Fruit fly (Drosophila melanogaster) whole organism, embryonic: Measurements from ENCODE around the gene CG10353.

Source experiments
- B-H1 ChIP-seq: fragments of 200-800 bp; sonication (Bioruptor generic); IDR thresholded peaks from 3 replicates; pipeline ENCODE4 v1.3.6; 2022; ENCODE audit warnings: missing biosample characterization, missing genetic modification characterization
- BEAF-32 ChIP-seq: fragments of 200-800 bp; sonication (Bioruptor generic); optimal IDR thresholded peaks from 3 replicates; lab custom pipeline; 2017; ENCODE audit warnings: missing biosample characterization, missing genetic modification characterization, mild to moderate bottlenecking, moderate library complexity, missing genetic modification reagents
- CG12219 ChIP-seq: fragments of 200-800 bp; sonication (Bioruptor generic); optimal IDR thresholded peaks from 3 replicates; lab custom pipeline; 2018; ENCODE audit warnings: missing biosample characterization, mild to moderate bottlenecking, missing genetic modification characterization
- CG13296 ChIP-seq: fragments of 200-800 bp; sonication (Bioruptor generic); optimal IDR thresholded peaks from 3 replicates; lab custom pipeline; 2018; ENCODE audit warnings: missing biosample characterization, mild to moderate bottlenecking, missing genetic modification characterization
- CG14014 ChIP-seq: fragments of 200-800 bp; sonication (Bioruptor generic); IDR thresholded peaks from 2 replicates; pipeline ENCODE4 v1.3.6; 2022; ENCODE audit warnings: missing biosample characterization, missing genetic modification characterization
- CG14050 ChIP-seq: fragments of 200-800 bp; sonication (Bioruptor generic); IDR thresholded peaks from 3 replicates; pipeline ENCODE4 v1.3.6; 2022; ENCODE audit warnings: missing biosample characterization, missing genetic modification characterization
- CG14710 ChIP-seq: fragments of 200-800 bp; sonication (Bioruptor generic); optimal IDR thresholded peaks from 3 replicates; lab custom pipeline; 2019; ENCODE audit warnings: missing biosample characterization, mild to moderate bottlenecking, missing genetic modification characterization, moderate library complexity
- CG14965 ChIP-seq: fragments of 200-800 bp; sonication (Bioruptor generic); optimal IDR thresholded peaks from 2 replicates; lab custom pipeline; 2016; ENCODE audit warnings: missing biosample characterization, missing genetic modification characterization, borderline replicate concordance
- CG1529 ChIP-seq: fragments of 200-800 bp; sonication (Bioruptor generic); optimal IDR thresholded peaks from 3 replicates; lab custom pipeline; 2018; ENCODE audit warnings: missing biosample characterization, missing genetic modification characterization
- CG1603 ChIP-seq: fragments of 200-800 bp; sonication (Bioruptor generic); optimal IDR thresholded peaks from 2 replicates; lab custom pipeline; 2019; ENCODE audit warnings: missing biosample characterization, mild to moderate bottlenecking, missing genetic modification characterization, moderate library complexity
- CG17912 ChIP-seq: fragments of 200-800 bp; sonication (Bioruptor generic); optimal IDR thresholded peaks from 2 replicates; lab custom pipeline; 2018; ENCODE audit warnings: missing biosample characterization, mild to moderate bottlenecking, missing genetic modification characterization
- CG18764 ChIP-seq: fragments of 200-800 bp; sonication (Bioruptor generic); optimal IDR thresholded peaks from 3 replicates; lab custom pipeline; 2016; ENCODE audit warnings: missing biosample characterization, missing genetic modification characterization
- CG2889 ChIP-seq: fragments of 200-800 bp; sonication (Bioruptor generic); IDR thresholded peaks from 3 replicates; pipeline ENCODE4 v1.3.6; 2022; ENCODE audit warnings: missing biosample characterization, missing genetic modification characterization
- CG30020 ChIP-seq: fragments of 200-800 bp; optimal IDR thresholded peaks from 2 replicates; lab custom pipeline; 2019; ENCODE audit warnings: missing biosample characterization, mild to moderate bottlenecking, missing genetic modification characterization, moderate library complexity
- CG34224 ChIP-seq: fragments of 200-800 bp; sonication (Bioruptor generic); IDR thresholded peaks from 3 replicates; pipeline ENCODE4 v1.3.6; 2022; ENCODE audit warnings: missing biosample characterization, missing genetic modification characterization; ENCODE audit not compliant: partially characterized antibody
- CG3995 ChIP-seq: fragments of 200-800 bp; sonication (Bioruptor generic); optimal IDR thresholded peaks from 3 replicates; lab custom pipeline; 2016; ENCODE audit warnings: missing biosample characterization, missing genetic modification characterization
- CG4424 ChIP-seq: fragments of 200-800 bp; sonication (Bioruptor generic); optimal IDR thresholded peaks from 3 replicates; lab custom pipeline; 2016; ENCODE audit warnings: missing biosample characterization, missing genetic modification characterization
- CG4730 ChIP-seq: fragments of 200-800 bp; sonication (Bioruptor generic); IDR thresholded peaks from 2 replicates; pipeline ENCODE4 v1.3.6; 2022; ENCODE audit warnings: missing biosample characterization, missing genetic modification characterization
- CG7928 ChIP-seq: fragments of 200-800 bp; sonication (Bioruptor generic); optimal IDR thresholded peaks from 2 replicates; lab custom pipeline; 2017; ENCODE audit warnings: missing biosample characterization, mild to moderate bottlenecking, missing genetic modification characterization
- Chrac-16 ChIP-seq: fragments of 200-800 bp; sonication (Bioruptor generic); optimal IDR thresholded peaks from 3 replicates; lab custom pipeline; 2016; ENCODE audit warnings: missing biosample characterization, missing genetic modification characterization
- CoRest ChIP-seq: fragments of 200-800 bp; sonication (Bioruptor generic); optimal IDR thresholded peaks from 3 replicates; lab custom pipeline; 2018; ENCODE audit warnings: missing biosample characterization, mild to moderate bottlenecking, missing genetic modification characterization, moderate library complexity
- CrebB ChIP-seq: fragments of 200-800 bp; sonication (Bioruptor generic); optimal IDR thresholded peaks from 3 replicates; lab custom pipeline; 2018; ENCODE audit warnings: missing biosample characterization, mild to moderate bottlenecking, missing genetic modification characterization
- D19A ChIP-seq: fragments of 200-800 bp; optimal IDR thresholded peaks from 3 replicates; lab custom pipeline; 2019; ENCODE audit warnings: missing biosample characterization, mild to moderate bottlenecking, missing genetic modification characterization, moderate library complexity
- Doc2 ChIP-seq: fragments of 200-800 bp; sonication (Bioruptor generic); IDR thresholded peaks from 2 replicates; pipeline ENCODE4 v1.3.6; 2022; ENCODE audit warnings: missing biosample characterization, missing genetic modification characterization
- Doc3 ChIP-seq: fragments of 200-800 bp; sonication (Bioruptor generic); IDR thresholded peaks from 3 replicates; pipeline ENCODE4 v1.3.6; 2022; ENCODE audit warnings: missing biosample characterization, missing genetic modification characterization; ENCODE audit not compliant: partially characterized antibody
- H15 ChIP-seq: fragments of 200-800 bp; sonication (Bioruptor generic); IDR thresholded peaks from 3 replicates; pipeline ENCODE4 v1.3.6; 2022; ENCODE audit warnings: missing biosample characterization, missing genetic modification characterization
- HLH3B ChIP-seq: fragments of 200-800 bp; sonication (Bioruptor generic); IDR thresholded peaks from 2 replicates; pipeline ENCODE4 v1.3.6; 2022; ENCODE audit warnings: missing biosample characterization, missing genetic modification characterization
- HLH4C ChIP-seq: fragments of 200-800 bp; sonication (Bioruptor generic); IDR thresholded peaks from 3 replicates; pipeline ENCODE4 v1.3.6; 2022; ENCODE audit warnings: missing biosample characterization, missing genetic modification characterization; ENCODE audit not compliant: partially characterized antibody
- Hr39 ChIP-seq: fragments of >200 bp; optimal IDR thresholded peaks from 2 replicates; lab custom pipeline; 2017
- Hr51 ChIP-seq, 2 experiments: fragments of 200-800 bp; sonication (Bioruptor generic); optimal IDR thresholded peaks; 2 replicates in 1 of 2; 3 replicates in 1 of 2; lab custom pipeline; 2016 to 2018; ENCODE audit warnings: missing biosample characterization in 2 of 2, missing genetic modification characterization in 2 of 2, mild to moderate bottlenecking in 1 of 2, moderate library complexity in 1 of 2
- MTF-1 ChIP-seq: fragments of 200-800 bp; sonication (Bioruptor generic); optimal IDR thresholded peaks from 2 replicates; lab custom pipeline; 2018; ENCODE audit warnings: missing biosample characterization, mild to moderate bottlenecking, missing genetic modification characterization, borderline replicate concordance
- NC2α ChIP-seq: fragments of 200-800 bp; sonication (Bioruptor generic); optimal IDR thresholded peaks from 2 replicates; lab custom pipeline; 2016; ENCODE audit warnings: missing biosample characterization, missing genetic modification characterization
- PHDP ChIP-seq: fragments of 200-800 bp; sonication (Bioruptor generic); optimal IDR thresholded peaks from 3 replicates; lab custom pipeline; 2018; ENCODE audit warnings: missing biosample characterization, mild to moderate bottlenecking, missing genetic modification characterization, moderate library complexity
- Vsx1 ChIP-seq: fragments of 200-800 bp; sonication (Bioruptor generic); optimal IDR thresholded peaks from 2 replicates; lab custom pipeline; 2017; ENCODE audit warnings: missing biosample characterization, mild to moderate bottlenecking, missing genetic modification characterization, missing genetic modification reagents
- cas ChIP-seq: fragments of 200-800 bp; sonication (Bioruptor generic); IDR thresholded peaks from 2 replicates; pipeline ENCODE4 v1.3.6; 2022; ENCODE audit warnings: missing biosample characterization, missing genetic modification characterization
- gro ChIP-seq: fragments of 200-800 bp; sonication (Bioruptor generic); optimal IDR thresholded peaks from 2 replicates; lab custom pipeline; 2016; ENCODE audit warnings: missing biosample characterization, missing genetic modification characterization
- hkb ChIP-seq, 2 experiments: fragments of 200-800 bp in 1 of 2; fragments of >200 bp in 1 of 2; sonication (Bioruptor generic) in 1 of 2; IDR thresholded peaks in 1 of 2; optimal IDR thresholded peaks in 1 of 2; 2 replicates each; pipeline versions ENCODE4 v1.3.6 to Lab custom; 2017 to 2022; ENCODE audit warnings: missing biosample characterization in 1 of 2, missing genetic modification characterization in 1 of 2
- hth ChIP-seq: fragments of >200 bp; optimal IDR thresholded peaks from 2 replicates; lab custom pipeline; 2017; ENCODE audit warnings: inconsistent platforms
- jing ChIP-seq: fragments of 200-800 bp; sonication (Bioruptor generic); optimal IDR thresholded peaks from 2 replicates; lab custom pipeline; 2018; ENCODE audit warnings: missing biosample characterization, mild to moderate bottlenecking, missing genetic modification characterization
- lmd ChIP-seq: fragments of 200-800 bp; sonication (Bioruptor generic); IDR thresholded peaks from 2 replicates; pipeline ENCODE4 v1.3.6; 2022; ENCODE audit warnings: missing biosample characterization, missing genetic modification characterization
- psq ChIP-seq: fragments of 200-800 bp; sonication (Bioruptor generic); optimal IDR thresholded peaks from 2 replicates; lab custom pipeline; 2017; ENCODE audit warnings: missing biosample characterization, missing genetic modification characterization
- salm ChIP-seq: fragments of 200-800 bp; sonication (Bioruptor generic); optimal IDR thresholded peaks from 2 replicates; lab custom pipeline; 2018; ENCODE audit warnings: missing biosample characterization, mild to moderate bottlenecking, missing genetic modification characterization
- sens ChIP-seq: fragments of 200-800 bp; sonication (Bioruptor generic); peaks from one replicate; lab custom pipeline; 2016; ENCODE audit warnings: missing biosample characterization, missing genetic modification characterization
- sim ChIP-seq: fragments of 200-800 bp; sonication (Bioruptor generic); IDR thresholded peaks from 2 replicates; pipeline ENCODE4 v1.3.6; 2022; ENCODE audit warnings: missing biosample characterization, missing genetic modification characterization
- stwl ChIP-seq: fragments of 200-800 bp; sonication (Bioruptor generic); optimal IDR thresholded peaks from 3 replicates; lab custom pipeline; 2018; ENCODE audit warnings: missing biosample characterization, mild to moderate bottlenecking, missing genetic modification characterization, moderate library complexity
- sug ChIP-seq: fragments of 200-800 bp; optimal IDR thresholded peaks from 2 replicates; lab custom pipeline; 2019; ENCODE audit warnings: missing biosample characterization, mild to moderate bottlenecking, missing genetic modification characterization, moderate library complexity
- tgo ChIP-seq: fragments of 200-800 bp; sonication (Bioruptor generic); IDR thresholded peaks from 3 replicates; pipeline ENCODE4 v1.3.6; 2022; ENCODE audit warnings: missing biosample characterization, missing genetic modification characterization
- tll ChIP-seq, 2 experiments: fragments of 200-800 bp in 1 of 2; fragments of >200 bp in 1 of 2; sonication (Bioruptor generic) in 1 of 2; optimal IDR thresholded peaks; 2 replicates each; lab custom pipeline; 2017 to 2019; ENCODE audit warnings: missing biosample characterization in 2 of 2, missing genetic modification characterization in 2 of 2, mild to moderate bottlenecking in 1 of 2, moderate library complexity in 1 of 2

The CG10353 gene

dm6 chrX:11917056-11917633 is 30.2 kb upstream of the CG10353 start, which contains the start of gene pot (continued):
- TF ChIP-seq psq (GFP tag; lab: Kevin White, UChicago) (no peak), hkb (optimal IDR thresholded peaks at IDR 0.05; lab: Kevin White, UChicago) (no peak), hkb (GFP tag; IDR thresholded peaks at IDR 0.05; lab: Robert Waterston, UW) (0 out of 2 replicates have a peak, but pooled peaks have one; percentile 21), jing (no peak), stwl (tag; lab: Kevin White, UChicago) (no peak), CrebB (tag; lab: Kevin White, UChicago) (no peak), sim (GFP tag; lab: Robert Waterston, UW) (no peak), hth (no peak), lmd (GFP tag; lab: Robert Waterston, UW) (no peak), gro (GFP tag; lab: Kevin White, UChicago) (no peak), CG14014 (no peak), CG14710 (no peak), HLH3B (GFP tag; lab: Robert Waterston, UW) (no peak), salm (no peak), Chrac-16 (GFP tag; lab: Kevin White, UChicago) (no peak)

- TF ChIP-seq sug (tag; lab: Kevin White, UChicago) (peak; percentile 90), BEAF-32 (GFP tag; lab: Kevin White, UChicago) (no peak), CG30020 (peak; percentile 73), CG12219 (GFP tag; lab: Kevin White, UChicago) (peak; percentile 85), PHDP (tag; lab: Kevin White, UChicago) (peak; percentile 90), CG7928 (GFP tag; lab: Kevin White, UChicago) (peak; percentile 57), CG2889 (GFP tag; lab: Robert Waterston, UW) (0 out of 3 replicates have a peak, but pooled peaks have one; percentile 59), CG14050 (peak; percentile 78), tll (GFP tag; optimal IDR thresholded peaks at IDR 0.05; lab: Kevin White, UChicago) (peak in 1 of 2 experiments; percentile 38), Doc2 (GFP tag; lab: Robert Waterston, UW) (no peak), gro (GFP tag; lab: Kevin White, UChicago) (no peak), CG1529 (GFP tag; lab: Kevin White, UChicago) (peak; percentile 78), Doc3 (GFP tag; lab: Robert Waterston, UW) (no peak), HLH4C (GFP tag; lab: Robert Waterston, UW) (no peak), NC2α (peak; percentile 8), CG13296 (peak; percentile 93), Hr51 (GFP tag; optimal IDR thresholded peaks at IDR 0.05; lab: Kevin White, UChicago) (peak; percentile 42 to 93), B-H1 (GFP tag; lab: Robert Waterston, UW) (peak; percentile 82), CG4424 (GFP tag; lab: Kevin White, UChicago) (peak; percentile 85), CG1603 (peak; percentile 13), salm (peak; percentile 87), CG3995 (GFP tag; lab: Kevin White, UChicago) (peak; percentile 25), CG18764 (peak; percentile 44), CG4730 (peak; percentile 59), sens (peak; percentile 85), D19A (tag; lab: Kevin White, UChicago) (peak; percentile 90), Vsx1 (GFP tag; lab: Kevin White, UChicago) (peak; percentile 76), cas (GFP tag; lab: Robert Waterston, UW) (peak; percentile 64; the same call in 1 of the 2 replicates), Hr39 (no peak), tgo (GFP tag; lab: Robert Waterston, UW) (peak; percentile 90), CG34224 (GFP tag; lab: Robert Waterston, UW) (no peak), H15 (GFP tag; lab: Robert Waterston, UW) (peak; percentile 76; the same call in 2 of the 3 replicates), MTF-1 (peak; percentile 68), CG14965 (GFP tag; lab: Kevin White, UChicago) (no peak), CoRest (tag; lab: Kevin White, UChicago) (peak; percentile 95), CG17912 (GFP tag; lab: Kevin White, UChicago) (peak; percentile 53), sim (GFP tag; lab: Robert Waterston, UW) (0 out of 2 replicates have a peak, but pooled peaks have one; percentile 62)
Measured at dm6 chrX:11915154-11915593, 28.2 kb upstream of the CG10353 start.
